Worm (Caenorhabditis elegans): ENCODE data around the gene clec-3.

Gene clec-3

DNA sequence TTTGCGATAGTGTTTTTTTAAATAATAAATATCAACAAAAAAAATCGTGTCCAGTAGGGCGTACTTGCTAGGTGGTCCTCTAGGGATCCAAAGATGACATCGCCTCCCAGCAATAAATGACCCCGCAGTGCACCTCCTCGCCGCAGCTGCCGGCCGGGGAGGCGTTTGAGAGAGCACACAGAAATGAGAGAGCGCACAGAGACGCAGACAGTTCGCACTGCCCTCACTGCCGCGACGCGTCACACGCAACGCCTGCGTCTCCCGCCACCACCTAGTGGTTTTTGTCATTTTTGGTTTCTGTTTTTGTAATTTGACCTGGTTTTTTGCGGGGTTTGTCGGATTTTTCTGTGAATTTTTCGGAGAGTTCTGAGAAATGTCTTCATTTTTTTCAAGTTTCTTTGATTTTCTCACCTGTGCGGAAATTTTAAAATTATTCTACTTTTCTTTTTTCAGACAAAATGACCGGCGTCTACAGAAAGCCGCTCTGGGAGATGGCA, 31.8 kb downstream of the clec-3 start, which contains the start of gene lido-7 (continued):
- TF ChIP-seq nhr-47 (tag; optimal IDR thresholded peaks at IDR 0.05) (peak; percentile 59), grh-1 (GFP tag; IDR thresholded peaks at IDR 0.05) (0 out of 2 replicates have a peak, but pooled peaks have one; percentile 22), nhr-85 (tag) (peak; percentile 74), alr-1 (tag; optimal IDR thresholded peaks at IDR 0.05; ENCODE audit: borderline replicate concordance) (no peak), ceh-63 (GFP tag; optimal IDR thresholded peaks at IDR 0.05) (no peak)

ce11 chrII:2987122-2987556, 32.6 kb downstream of the clec-3 start:
- TF ChIP-seq nhr-90 (tag; optimal IDR thresholded peaks at IDR 0.05; ENCODE audit: poor library complexity) = no peak
- no peak for TF ChIP-seq rnt-1 (tag; optimal IDR thresholded peaks at IDR 0.05)
- TF ChIP-seq lin-35 (GFP tag; optimal IDR thresholded peaks at IDR 0.05) = no peak
- TF ChIP-seq snpc-4 (tag; optimal IDR thresholded peaks at IDR 0.05) = peak; percentile 2
- TF ChIP-seq pax-3 (tag; optimal IDR thresholded peaks at IDR 0.05) = no peak

DNA sequence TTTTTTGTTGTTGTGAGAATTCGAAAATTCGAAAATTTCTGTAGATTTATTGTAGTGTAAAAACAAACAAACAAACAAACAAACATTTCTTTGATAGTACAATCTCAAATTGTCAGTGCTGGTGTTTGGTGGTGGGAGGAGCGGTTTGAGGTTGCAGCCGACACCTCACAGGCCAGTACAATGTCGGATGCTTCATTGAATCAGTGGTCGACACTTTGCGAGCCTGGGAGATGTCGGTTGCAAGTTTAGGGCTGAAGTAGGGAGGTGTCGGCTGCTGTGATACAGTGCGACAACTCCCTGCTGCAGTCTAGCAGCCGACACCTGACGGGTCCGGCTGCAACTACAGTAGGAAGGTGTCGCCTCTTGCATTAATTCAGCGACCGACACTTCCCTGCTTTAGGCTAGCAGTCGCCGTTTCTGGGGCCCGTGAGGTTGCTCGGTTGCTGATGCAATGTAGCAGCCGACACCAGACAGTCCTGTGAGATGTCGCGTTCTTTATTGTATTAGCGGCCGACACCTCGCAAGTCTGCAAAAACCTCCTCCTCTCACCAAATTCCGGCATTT, 33.7 kb downstream of the clec-3 start:
- TF ChIP-seq vab-15 (tag; optimal IDR thresholded peaks at IDR 0.05) (no peak), ceh-63 (GFP tag; optimal IDR thresholded peaks at IDR 0.05) (no peak), snpc-4 (tag; optimal IDR thresholded peaks at IDR 0.05) (peak; percentile 47), skn-1 (tag; optimal IDR thresholded peaks at IDR 0.05) (no peak), nhr-71 (tag; optimal IDR thresholded peaks at IDR 0.05) (no peak), fkh-10 (GFP tag; optimal IDR thresholded peaks at IDR 0.05) (no peak), tbx-2 (tag; optimal IDR thresholded peaks at IDR 0.05) (no peak), nhr-85 (tag) (no peak)

DNA sequence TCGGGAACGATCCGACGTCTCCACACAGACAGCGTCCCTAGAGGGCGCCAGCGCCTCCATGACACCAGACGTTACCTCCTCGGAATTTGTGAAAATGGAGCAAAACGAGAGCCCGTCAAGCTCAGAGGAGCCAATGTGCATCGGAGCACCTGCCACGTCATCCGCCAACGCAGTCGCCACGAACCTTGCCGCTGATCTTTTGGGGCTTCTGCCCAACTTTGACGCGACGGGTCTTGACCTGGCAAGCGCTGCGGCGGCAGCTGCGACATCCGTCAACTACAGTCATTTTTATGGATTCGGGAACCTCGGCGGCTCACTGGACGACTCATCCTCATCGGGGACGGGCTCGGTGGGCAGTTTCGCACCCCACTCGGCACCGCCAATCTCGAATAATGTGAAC, 34.3 kb downstream of the clec-3 start:
- TF ChIP-seq fkh-4 (tag; optimal IDR thresholded peaks at IDR 0.05; ENCODE audit: borderline replicate concordance) (no peak), lin-35 (GFP tag; optimal IDR thresholded peaks at IDR 0.05) (no peak), lsy-2 (tag; optimal IDR thresholded peaks at IDR 0.05) (no peak), sptf-1 (tag; optimal IDR thresholded peaks at IDR 0.05) (no peak), nhr-20 (tag; optimal IDR thresholded peaks at IDR 0.05) (no peak), ceh-82 (tag; optimal IDR thresholded peaks at IDR 0.05) (no peak), nhr-28 (tag; optimal IDR thresholded peaks at IDR 0.05) (no peak), lin-15B (tag; optimal IDR thresholded peaks at IDR 0.05) (no peak), aha-1 (tag; optimal IDR thresholded peaks at IDR 0.05) (no peak), Y116A8C.19 (tag; optimal IDR thresholded peaks at IDR 0.05; ENCODE audit: borderline replicate concordance) (no peak), ceh-90 (tag; optimal IDR thresholded peaks at IDR 0.05) (no peak), fkh-8 (tag; optimal IDR thresholded peaks at IDR 0.05) (no peak)

DNA sequence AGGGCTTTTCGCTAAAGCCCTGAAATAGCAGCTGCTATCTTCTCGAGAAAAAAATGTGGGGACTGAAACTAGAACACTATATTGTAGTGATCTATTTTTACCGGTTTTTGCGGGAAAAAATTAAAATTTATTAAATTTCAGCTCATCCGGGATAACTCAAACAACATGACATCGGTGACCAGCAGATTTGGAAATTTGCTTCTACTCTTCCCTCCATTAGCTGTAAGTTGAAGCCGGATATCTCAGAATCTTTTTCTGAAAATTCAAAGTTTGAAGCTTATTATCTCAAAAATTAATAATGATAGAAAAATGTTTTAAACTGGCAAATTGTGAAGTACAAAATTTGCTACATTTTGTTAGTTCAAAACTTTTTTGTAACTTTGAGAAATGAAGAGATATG, 35.3 kb downstream of the clec-3 start:
- no peak for TF ChIP-seq dsc-1 (tag; optimal IDR thresholded peaks at IDR 0.05)
- no peak for TF ChIP-seq ceh-8 (GFP tag; optimal IDR thresholded peaks at IDR 0.05)
- no peak for TF ChIP-seq Y116A8C.19 (tag; optimal IDR thresholded peaks at IDR 0.05; ENCODE audit: borderline replicate concordance)
- TF ChIP-seq zip-4 (GFP tag; optimal IDR thresholded peaks at IDR 0.05) = no peak
- no peak for TF ChIP-seq lin-35 (GFP tag; optimal IDR thresholded peaks at IDR 0.05)
- no peak for TF ChIP-seq fos-1 (tag; optimal IDR thresholded peaks at IDR 0.05)
- no peak for TF ChIP-seq nhr-47 (tag; optimal IDR thresholded peaks at IDR 0.05)
- no peak for TF ChIP-seq hlh-4 (tag; optimal IDR thresholded peaks at IDR 0.05)
- no peak for TF ChIP-seq ztf-4 (tag; optimal IDR thresholded peaks at IDR 0.05)
- no peak for TF ChIP-seq aha-1 (tag; optimal IDR thresholded peaks at IDR 0.05)
- no peak for TF ChIP-seq ces-1 (GFP tag; optimal IDR thresholded peaks at IDR 0.05)
- no peak for TF ChIP-seq grh-1 (GFP tag; IDR thresholded peaks at IDR 0.05)
- TF ChIP-seq ceh-90 (tag; optimal IDR thresholded peaks at IDR 0.05) = no peak
- no peak for TF ChIP-seq nhr-77 (tag; optimal IDR thresholded peaks at IDR 0.05)

Measured in whole organism, L1 larva.